Fruit fly (Drosophila melanogaster) whole organism: ENCODE data around the gene CG14854.
A peak's percentile ranks its signal among the peaks of the same experiment; 100 is the strongest.

Experiments used
- CG8478 ChIP-seq: fragments of >200 bp; optimal IDR thresholded peaks from 2 replicates; lab custom pipeline; 2018; ENCODE audit warnings: inconsistent platforms
- Dll ChIP-seq: fragments of >200 bp; optimal IDR thresholded peaks from 2 replicates; lab custom pipeline; 2017
- EcR ChIP-seq, 2 experiments: fragments of >200 bp; optimal IDR thresholded peaks; 2 replicates each; lab custom pipeline; 2017; ENCODE audit warnings: missing biosample characterization in 2 of 2, missing genetic modification characterization in 2 of 2, missing genetic modification reagents in 2 of 2
- pan ChIP-seq: fragments of >200 bp; optimal IDR thresholded peaks from 2 replicates; lab custom pipeline; 2017
- psq ChIP-seq: fragments of >200 bp; optimal IDR thresholded peaks from 2 replicates; lab custom pipeline; 2017
- usp ChIP-seq: fragments of >200 bp; optimal IDR thresholded peaks from 2 replicates; lab custom pipeline; 2017; ENCODE audit warnings: missing biosample characterization, missing genetic modification characterization, mixed read lengths

DNA sequence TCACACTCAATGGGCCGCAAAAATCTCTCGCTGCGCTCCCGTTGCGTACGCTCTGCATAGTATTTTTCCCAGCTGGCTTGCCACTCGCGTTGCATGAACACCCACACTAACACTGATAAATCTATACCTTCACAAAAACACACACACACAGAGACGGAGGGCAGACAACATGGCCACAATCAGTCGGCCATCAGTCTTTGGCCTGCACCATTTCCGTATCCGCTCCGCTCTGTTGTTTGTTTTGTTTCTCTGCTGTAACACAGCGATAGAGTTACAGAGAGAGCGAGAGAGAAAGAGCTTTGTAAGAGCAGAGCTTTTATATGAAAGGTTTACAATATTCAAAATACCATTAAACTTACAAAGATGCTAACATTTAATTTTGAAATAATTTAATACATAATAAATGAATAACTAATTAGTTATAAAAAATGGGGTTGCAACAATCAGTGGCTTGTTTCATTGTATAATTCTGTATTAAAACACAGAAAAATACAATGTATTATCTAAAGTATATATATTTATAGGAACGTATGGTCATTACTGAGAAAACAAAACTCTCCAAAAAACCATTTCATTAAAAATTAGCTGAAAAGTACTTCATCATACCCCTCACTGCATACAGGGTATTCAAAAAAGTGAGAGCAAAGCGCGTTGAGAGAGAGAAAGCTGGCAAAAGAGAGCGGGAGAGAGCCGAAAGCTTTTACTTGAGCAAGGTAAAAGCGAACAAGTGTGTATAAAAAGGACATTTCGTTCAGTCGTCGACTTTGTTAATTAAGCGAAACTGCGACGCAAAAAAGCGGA lies 49.2 kb upstream of the CG14854 start, which contains the start of gene CG14853:
- TF ChIP-seq EcR (GFP tag; optimal IDR thresholded peaks at IDR 0.05; lab: Kevin White, UChicago) (no peak), usp (GFP tag; lab: Kevin White, UChicago) (no peak), CG8478 (lab: Kevin White, UChicago) (no peak), Dll (lab: Kevin White, UChicago) (no peak), psq (no peak), pan (peak; percentile 58)
